Fruit fly (Drosophila melanogaster): Measurements from ENCODE around the gene CG46339.
A peak's percentile ranks its signal among the peaks of the same experiment; 100 is the strongest.

CG46339 gene

DNA sequence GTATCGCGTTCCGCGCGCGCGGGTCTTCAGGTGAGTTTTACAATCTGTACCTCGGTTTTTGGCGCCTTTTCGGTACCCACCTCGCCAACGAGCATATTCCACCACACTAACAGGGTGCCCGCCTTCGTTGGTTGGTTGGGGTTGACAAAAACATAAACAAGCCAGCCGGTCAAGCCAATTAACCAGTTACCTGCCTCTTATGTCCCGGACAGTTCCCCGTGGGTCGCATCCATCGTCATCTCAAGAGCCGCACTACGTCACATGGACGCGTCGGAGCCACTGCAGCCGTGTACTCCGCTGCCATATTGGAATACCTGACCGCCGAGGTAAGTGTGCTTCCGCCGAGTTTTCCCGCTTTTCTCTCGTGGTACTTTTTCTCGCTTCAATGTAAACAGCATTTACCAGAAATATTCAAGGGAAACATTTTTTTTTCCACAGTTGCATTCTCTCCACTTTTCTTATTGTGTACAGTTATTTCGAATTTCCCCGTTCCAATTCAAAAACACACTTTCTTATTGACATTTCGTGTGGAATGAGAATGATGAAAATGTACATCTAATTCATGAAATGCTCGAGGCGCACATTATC lies 48.0 kb upstream of the CG46339 start (continued):
- TF ChIP-seq CG17829 (tag; optimal IDR thresholded peaks at IDR 0.05): peak; percentile 16
- TF ChIP-seq twi (tag; optimal IDR thresholded peaks at IDR 0.05): no peak
- TF ChIP-seq CG11247 (GFP tag; IDR thresholded peaks at IDR 0.05): no peak
- TF ChIP-seq Atf6 (GFP tag; IDR thresholded peaks at IDR 0.05): 0 out of 2 replicates have a peak, but pooled peaks have one; percentile 35
- peak; percentile 49; the same call in 1 of the 3 replicates for TF ChIP-seq ci (GFP tag; IDR thresholded peaks at IDR 0.05)
- no peak for TF ChIP-seq CG12391 (tag; optimal IDR thresholded peaks at IDR 0.05)
- TF ChIP-seq sens (GFP tag): peak; percentile 79
- no peak for TF ChIP-seq tgo (GFP tag; IDR thresholded peaks at IDR 0.05)
- peak; percentile 23 for TF ChIP-seq Mes4 (GFP tag; optimal IDR thresholded peaks at IDR 0.05)
- 0 out of 2 replicates have a peak, but pooled peaks have one; percentile 8 for TF ChIP-seq Bgb (GFP tag; IDR thresholded peaks at IDR 0.05; ENCODE audit: partially characterized antibody)
- TF ChIP-seq Dp (GFP tag; optimal IDR thresholded peaks at IDR 0.05): peak; percentile 71
- 0 out of 2 replicates have a peak, but pooled peaks have one; percentile 26 for TF ChIP-seq CG17328 (GFP tag; IDR thresholded peaks at IDR 0.05)
- TF ChIP-seq Myb (GFP tag; optimal IDR thresholded peaks at IDR 0.05): no peak
- TF ChIP-seq crp (GFP tag; optimal IDR thresholded peaks at IDR 0.05): no peak
- TF ChIP-seq CG5180 (GFP tag; optimal IDR thresholded peaks at IDR 0.05): peak; percentile 35
- TF ChIP-seq bowl (GFP tag; IDR thresholded peaks at IDR 0.05): no peak
- TF ChIP-seq CG11560 (tag; IDR thresholded peaks at IDR 0.05): 0 out of 3 replicates have a peak, but pooled peaks have one; percentile 9
- TF ChIP-seq Vsx1 (GFP tag; optimal IDR thresholded peaks at IDR 0.05): peak; percentile 33
- TF ChIP-seq CG10366 (GFP tag; IDR thresholded peaks at IDR 0.05): peak; percentile 79
- TF ChIP-seq CG7745 (tag; optimal IDR thresholded peaks at IDR 0.05): no peak
- peak; percentile 16; the same call in 1 of the 2 replicates for TF ChIP-seq CG32532 (GFP tag; IDR thresholded peaks at IDR 0.05)
- TF ChIP-seq CG8089 (GFP tag; optimal IDR thresholded peaks at IDR 0.05): no peak
- TF ChIP-seq E2f1 (GFP tag; IDR thresholded peaks at IDR 0.05): peak; percentile 74; the same call in 1 of the 2 replicates
- no peak for TF ChIP-seq Fer2 (tag; optimal IDR thresholded peaks at IDR 0.05)
- peak; percentile 46; the same call in 1 of the 2 replicates for TF ChIP-seq stc (GFP tag; IDR thresholded peaks at IDR 0.05)
- no peak for TF ChIP-seq CG4617 (GFP tag; optimal IDR thresholded peaks at IDR 0.05; ENCODE audit: borderline replicate concordance)
- TF ChIP-seq CG2202 (tag; optimal IDR thresholded peaks at IDR 0.05): no peak
- TF ChIP-seq CG14667 (GFP tag; IDR thresholded peaks at IDR 0.05): no peak
- TF ChIP-seq hbn (GFP tag; IDR thresholded peaks at IDR 0.05; ENCODE audit: partially characterized antibody): no peak
- peak; percentile 36 for TF ChIP-seq HHEX (GFP tag; optimal IDR thresholded peaks at IDR 0.05)
- 0 out of 3 replicates have a peak, but pooled peaks have one; percentile 38 for TF ChIP-seq ken (GFP tag; IDR thresholded peaks at IDR 0.05)
- peak; percentile 15 for TF ChIP-seq fd64A (GFP tag; optimal IDR thresholded peaks at IDR 0.05)
- TF ChIP-seq CG13424 (tag; optimal IDR thresholded peaks at IDR 0.05): no peak
- no peak for TF ChIP-seq CG1024 (GFP tag; IDR thresholded peaks at IDR 0.05)
- no peak for TF ChIP-seq Xbp1 (GFP tag; optimal IDR thresholded peaks at IDR 0.05)
- no peak for TF ChIP-seq slbo (GFP tag; IDR thresholded peaks at IDR 0.05)
- TF ChIP-seq CG6254 (GFP tag; optimal IDR thresholded peaks at IDR 0.05): peak; percentile 98
- TF ChIP-seq phol (tag; optimal IDR thresholded peaks at IDR 0.05): peak; percentile 41
- no peak for TF ChIP-seq p53 (GFP tag; optimal IDR thresholded peaks at IDR 0.05)
- TF ChIP-seq Elba2 (GFP tag; optimal IDR thresholded peaks at IDR 0.05): peak; percentile 82
- peak; percentile 87 for TF ChIP-seq Med (GFP tag)
- no peak for TF ChIP-seq CG9215 (GFP tag; IDR thresholded peaks at IDR 0.05)
- TF ChIP-seq grau (tag; optimal IDR thresholded peaks at IDR 0.05): no peak
- no peak for TF ChIP-seq CG15479 (GFP tag; optimal IDR thresholded peaks at IDR 0.05)
- peak; percentile 30 for TF ChIP-seq Side (GFP tag; optimal IDR thresholded peaks at IDR 0.05)
- TF ChIP-seq CoRest (tag; optimal IDR thresholded peaks at IDR 0.05): no peak
- peak in 1 of 2 experiments; percentile 49 for TF ChIP-seq insv (GFP tag; optimal IDR thresholded peaks at IDR 0.05)
- no peak for TF ChIP-seq CG15269 (tag; optimal IDR thresholded peaks at IDR 0.05)
- no peak for TF ChIP-seq CG13894 (tag; optimal IDR thresholded peaks at IDR 0.05)
- no peak for TF ChIP-seq wor (GFP tag; IDR thresholded peaks at IDR 0.05)
